Fruit fly (Drosophila melanogaster) whole organism, embryonic: ENCODE results near the gene mRpS31.
A peak's percentile ranks its signal among the peaks of the same experiment; 100 is the strongest.

Source experiments
- Ada2b ChIP-seq: fragments of 200-800 bp; sonication (Bioruptor generic); IDR thresholded peaks from 2 replicates; pipeline ENCODE4 v1.3.6; 2022; ENCODE audit warnings: missing biosample characterization, missing genetic modification characterization
- Atf6 ChIP-seq: fragments of 200-800 bp; sonication (Bioruptor generic); IDR thresholded peaks from 2 replicates; pipeline ENCODE4 v1.3.6; 2022; ENCODE audit warnings: missing biosample characterization, missing genetic modification characterization
- CG12071 ChIP-seq: fragments of 200-800 bp; sonication (Bioruptor generic); optimal IDR thresholded peaks from 3 replicates; lab custom pipeline; 2018; ENCODE audit warnings: missing biosample characterization, mild to moderate bottlenecking, missing genetic modification characterization
- CG13287 ChIP-seq: fragments of 200-800 bp; sonication (Bioruptor generic); IDR thresholded peaks from 2 replicates; pipeline ENCODE4 v1.3.6; 2022; ENCODE audit warnings: missing biosample characterization, missing genetic modification characterization; ENCODE audit not compliant: partially characterized antibody
- CG14050 ChIP-seq: fragments of 200-800 bp; sonication (Bioruptor generic); IDR thresholded peaks from 3 replicates; pipeline ENCODE4 v1.3.6; 2022; ENCODE audit warnings: missing biosample characterization, missing genetic modification characterization
- CG14441 ChIP-seq: fragments of 200-800 bp; sonication (Bioruptor generic); IDR thresholded peaks from 2 replicates; pipeline ENCODE4 v1.3.6; 2022; ENCODE audit warnings: missing biosample characterization, missing genetic modification characterization
- CG16813 ChIP-seq: fragments of 200-800 bp; sonication (Bioruptor generic); IDR thresholded peaks from 3 replicates; pipeline ENCODE4 v1.3.6; 2022; ENCODE audit warnings: missing biosample characterization, missing genetic modification characterization; ENCODE audit not compliant: partially characterized antibody
- CG16815 ChIP-seq: fragments of 200-800 bp; sonication (Bioruptor generic); optimal IDR thresholded peaks from 3 replicates; lab custom pipeline; 2017; ENCODE audit warnings: missing biosample characterization, mild to moderate bottlenecking, missing genetic modification characterization
- CG17612 ChIP-seq: fragments of 200-800 bp; sonication (Bioruptor generic); IDR thresholded peaks from 2 replicates; pipeline ENCODE4 v1.3.6; 2022; ENCODE audit warnings: missing biosample characterization, missing genetic modification characterization
- CG17802 ChIP-seq: fragments of 200-800 bp; sonication (Bioruptor generic); optimal IDR thresholded peaks from 2 replicates; lab custom pipeline; 2018; ENCODE audit warnings: missing biosample characterization, mild to moderate bottlenecking, missing genetic modification characterization, moderate library complexity
- CG2129 ChIP-seq: fragments of 200-800 bp; sonication (Bioruptor generic); IDR thresholded peaks from 2 replicates; pipeline ENCODE4 v1.3.6; 2022; ENCODE audit warnings: missing biosample characterization, missing genetic modification characterization; ENCODE audit not compliant: partially characterized antibody
- CG2678 ChIP-seq: fragments of 200-800 bp; sonication (Bioruptor generic); optimal IDR thresholded peaks from 3 replicates; lab custom pipeline; 2019; ENCODE audit warnings: missing biosample characterization, mild to moderate bottlenecking, missing genetic modification characterization, moderate library complexity
- CG31224 ChIP-seq: fragments of 200-800 bp; sonication (Bioruptor generic); IDR thresholded peaks from 2 replicates; pipeline ENCODE4 v1.3.6; 2022; ENCODE audit warnings: missing biosample characterization, missing genetic modification characterization
- CG31388 ChIP-seq: fragments of 200-800 bp; sonication (Bioruptor generic); optimal IDR thresholded peaks from 2 replicates; lab custom pipeline; 2016; ENCODE audit warnings: missing biosample characterization, missing genetic modification characterization
- CG32767 ChIP-seq: fragments of 200-800 bp; sonication (Bioruptor generic); IDR thresholded peaks from 2 replicates; pipeline ENCODE4 v1.3.6; 2022; ENCODE audit warnings: missing biosample characterization, missing genetic modification characterization
- CG33557 ChIP-seq: fragments of 200-800 bp; sonication (Bioruptor generic); optimal IDR thresholded peaks from 2 replicates; lab custom pipeline; 2019; ENCODE audit warnings: missing biosample characterization, mild to moderate bottlenecking, missing genetic modification characterization, moderate library complexity
- CG43689 ChIP-seq: fragments of 200-800 bp; sonication (Bioruptor generic); IDR thresholded peaks from 2 replicates; pipeline ENCODE4 v1.3.6; 2022; ENCODE audit warnings: missing biosample characterization, missing genetic modification characterization
- CG4424 ChIP-seq: fragments of 200-800 bp; sonication (Bioruptor generic); optimal IDR thresholded peaks from 3 replicates; lab custom pipeline; 2016; ENCODE audit warnings: missing biosample characterization, missing genetic modification characterization
- CG6175 ChIP-seq: fragments of 200-800 bp; sonication (Bioruptor generic); IDR thresholded peaks from 3 replicates; pipeline ENCODE4 v1.3.6; 2022; ENCODE audit warnings: missing biosample characterization, missing genetic modification characterization
- CG7928 ChIP-seq: fragments of 200-800 bp; sonication (Bioruptor generic); optimal IDR thresholded peaks from 2 replicates; lab custom pipeline; 2017; ENCODE audit warnings: missing biosample characterization, mild to moderate bottlenecking, missing genetic modification characterization
- CG8281 ChIP-seq: fragments of 200-800 bp; sonication (Bioruptor generic); optimal IDR thresholded peaks from 2 replicates; lab custom pipeline; 2018; ENCODE audit warnings: missing biosample characterization, mild to moderate bottlenecking, missing genetic modification characterization, moderate library complexity
- CG9215 ChIP-seq: fragments of 200-800 bp; sonication (Bioruptor generic); IDR thresholded peaks from 2 replicates; pipeline ENCODE4 v1.3.6; 2022; ENCODE audit warnings: missing biosample characterization, missing genetic modification characterization
- CoRest ChIP-seq: fragments of 200-800 bp; sonication (Bioruptor generic); optimal IDR thresholded peaks from 3 replicates; lab custom pipeline; 2018; ENCODE audit warnings: missing biosample characterization, mild to moderate bottlenecking, missing genetic modification characterization, moderate library complexity
- Dbx ChIP-seq: fragments of 200-800 bp; sonication (Bioruptor generic); IDR thresholded peaks from 3 replicates; pipeline ENCODE4 v1.3.6; 2022; ENCODE audit warnings: missing biosample characterization, missing genetic modification characterization
- Deaf1 ChIP-seq: fragments of 200-800 bp; optimal IDR thresholded peaks from 3 replicates; lab custom pipeline; 2019; ENCODE audit warnings: missing biosample characterization, mild to moderate bottlenecking, missing genetic modification characterization, moderate library complexity
- Dll ChIP-seq: fragments of 200-800 bp; sonication (Bioruptor generic); IDR thresholded peaks from 4 replicates; pipeline ENCODE4 v1.3.6; 2022; ENCODE audit warnings: missing biosample characterization, missing genetic modification characterization; ENCODE audit not compliant: partially characterized antibody
- Hey ChIP-seq: fragments of 200-800 bp; sonication (Bioruptor generic); optimal IDR thresholded peaks from 3 replicates; lab custom pipeline; 2018; ENCODE audit warnings: missing biosample characterization, mild to moderate bottlenecking, missing genetic modification characterization
- Hsf ChIP-seq: fragments of 200-800 bp; sonication (Bioruptor generic); optimal IDR thresholded peaks from 3 replicates; lab custom pipeline; 2016; ENCODE audit warnings: missing biosample characterization, missing genetic modification characterization
- Oli ChIP-seq: fragments of 200-800 bp; sonication (Bioruptor generic); optimal IDR thresholded peaks from 2 replicates; lab custom pipeline; 2018; ENCODE audit warnings: missing biosample characterization, mild to moderate bottlenecking, missing genetic modification characterization, moderate library complexity
- Sry-δ ChIP-seq: fragments of 200-800 bp; sonication (Bioruptor generic); optimal IDR thresholded peaks from 2 replicates; lab custom pipeline; 2016; ENCODE audit warnings: missing biosample characterization, missing genetic modification characterization
- Stat92E ChIP-seq, 3 experiments: fragments of >200 bp in 2 of 3; fragments of 200-800 bp in 1 of 3; sonication (Bioruptor generic) in 1 of 3; optimal IDR thresholded peaks; 2 replicates each; lab custom pipeline; 2017 to 2019; ENCODE audit warnings: missing biosample characterization in 3 of 3, missing genetic modification characterization in 3 of 3, mild to moderate bottlenecking in 1 of 3, moderate library complexity in 1 of 3
- aop ChIP-seq: fragments of 200-800 bp; sonication (Bioruptor generic); IDR thresholded peaks from 2 replicates; pipeline ENCODE4 v1.3.6; 2022; ENCODE audit warnings: missing biosample characterization, missing genetic modification characterization
- ap ChIP-seq: fragments of 200-800 bp; sonication (Bioruptor generic); IDR thresholded peaks from 2 replicates; pipeline ENCODE4 v1.3.6; 2022; ENCODE audit warnings: missing biosample characterization, missing genetic modification characterization
- ci ChIP-seq: fragments of 200-800 bp; sonication (Bioruptor generic); IDR thresholded peaks from 3 replicates; pipeline ENCODE4 v1.3.6; 2022; ENCODE audit warnings: missing biosample characterization, missing genetic modification characterization
- corto ChIP-seq: fragments of 200-800 bp; sonication (Bioruptor generic); optimal IDR thresholded peaks from 2 replicates; lab custom pipeline; 2016; ENCODE audit warnings: missing biosample characterization, mild to moderate bottlenecking, missing genetic modification characterization, moderate library complexity
- crol ChIP-seq: fragments of 200-800 bp; sonication (Bioruptor generic); IDR thresholded peaks from 2 replicates; pipeline ENCODE4 v1.3.6; 2022; ENCODE audit warnings: missing biosample characterization, missing genetic modification characterization
- da ChIP-seq: fragments of 200-800 bp; sonication (Bioruptor generic); optimal IDR thresholded peaks from 2 replicates; lab custom pipeline; 2016; ENCODE audit warnings: missing biosample characterization, missing genetic modification characterization
- dan ChIP-seq: fragments of 200-800 bp; sonication (Bioruptor generic); IDR thresholded peaks from 2 replicates; pipeline ENCODE4 v1.3.6; 2022; ENCODE audit warnings: missing biosample characterization, missing genetic modification characterization
- dysf ChIP-seq: fragments of 200-800 bp; sonication (Bioruptor generic); IDR thresholded peaks from 3 replicates; pipeline ENCODE4 v1.3.6; 2022; ENCODE audit warnings: missing biosample characterization, missing genetic modification characterization
- ems ChIP-seq: fragments of 200-800 bp; sonication (Bioruptor generic); optimal IDR thresholded peaks from 3 replicates; lab custom pipeline; 2016; ENCODE audit warnings: missing biosample characterization, missing genetic modification characterization
- gsb ChIP-seq: fragments of 200-800 bp; sonication (Bioruptor generic); IDR thresholded peaks from 2 replicates; pipeline ENCODE4 v1.3.6; 2022; ENCODE audit warnings: missing biosample characterization, missing genetic modification characterization
- ind ChIP-seq: fragments of 200-800 bp; sonication (Bioruptor generic); optimal IDR thresholded peaks from 3 replicates; lab custom pipeline; 2016; ENCODE audit warnings: missing biosample characterization, missing genetic modification characterization
- insv ChIP-seq, 2 experiments: fragments of 200-800 bp; sonication (Bioruptor generic); optimal IDR thresholded peaks; 3 replicates each; lab custom pipeline; 2016 to 2018; ENCODE audit warnings: missing biosample characterization in 2 of 2, missing genetic modification characterization in 2 of 2
- knrl ChIP-seq: fragments of 200-800 bp; sonication (Bioruptor generic); IDR thresholded peaks from 3 replicates; pipeline ENCODE4 v1.3.6; 2022; ENCODE audit warnings: missing biosample characterization, missing genetic modification characterization; ENCODE audit not compliant: partially characterized antibody
- lbe ChIP-seq: fragments of 200-800 bp; sonication (Bioruptor generic); optimal IDR thresholded peaks from 2 replicates; lab custom pipeline; 2016; ENCODE audit warnings: missing biosample characterization, mild to moderate bottlenecking, missing genetic modification characterization
- nmo ChIP-seq: fragments of 200-800 bp; sonication (Bioruptor generic); optimal IDR thresholded peaks from 2 replicates; lab custom pipeline; 2018; ENCODE audit warnings: missing biosample characterization, mild to moderate bottlenecking, missing genetic modification characterization, moderate library complexity
- rib ChIP-seq: fragments of 200-800 bp; sonication (Bioruptor generic); IDR thresholded peaks from 2 replicates; pipeline ENCODE4 v1.3.6; 2022; ENCODE audit warnings: missing biosample characterization, missing genetic modification characterization
- sima ChIP-seq: fragments of 200-800 bp; sonication (Bioruptor generic); optimal IDR thresholded peaks from 2 replicates; lab custom pipeline; 2016; ENCODE audit warnings: missing biosample characterization, missing genetic modification characterization
- vnd ChIP-seq: fragments of 200-800 bp; sonication (Bioruptor generic); IDR thresholded peaks from 3 replicates; pipeline ENCODE4 v1.3.6; 2022; ENCODE audit warnings: missing biosample characterization, missing genetic modification characterization; ENCODE audit not compliant: partially characterized antibody
- yki ChIP-seq: fragments of >200 bp; optimal IDR thresholded peaks from 3 replicates; lab custom pipeline; 2018
- zen2 ChIP-seq: fragments of 200-800 bp; sonication (Bioruptor generic); IDR thresholded peaks from 3 replicates; pipeline ENCODE4 v1.3.6; 2022; ENCODE audit warnings: missing biosample characterization, missing genetic modification characterization; ENCODE audit not compliant: partially characterized antibody

mRpS31 gene

dm6 chr3L:16045831-16046336 is 40.9 kb downstream of the mRpS31 start (continued):
- TF ChIP-seq CG17612 (GFP tag; lab: Robert Waterston, UW) (peak; percentile 36; the same call in 1 of the 2 replicates), ap (peak; percentile 88), insv (GFP tag; optimal IDR thresholded peaks at IDR 0.05; lab: Kevin White, UChicago) (peak in 1 of 2 experiments; percentile 20), CG14441 (GFP tag; lab: Robert Waterston, UW) (peak; percentile 90), CG13287 (no peak), CG32767 (GFP tag; lab: Robert Waterston, UW) (peak; percentile 90), ems (GFP tag; lab: Kevin White, UChicago) (peak; percentile 88), Oli (tag; lab: Kevin White, UChicago) (peak; percentile 93), Dbx (peak; percentile 94), CG6175 (GFP tag; lab: Robert Waterston, UW) (peak; percentile 83; the same call in 2 of the 3 replicates), CG43689 (GFP tag; lab: Robert Waterston, UW) (peak; percentile 70), ci (GFP tag; lab: Robert Waterston, UW) (peak; percentile 97), ind (GFP tag; lab: Kevin White, UChicago) (peak; percentile 89), sima (peak; percentile 64), Hsf (peak; percentile 92), vnd (GFP tag; lab: Robert Waterston, UW) (no peak), CG31224 (GFP tag; lab: Robert Waterston, UW) (peak; percentile 82), da (GFP tag; lab: Kevin White, UChicago) (peak; percentile 34), Ada2b (GFP tag; lab: Robert Waterston, UW) (peak; percentile 87), Hey (peak; percentile 63), CG31388 (GFP tag; lab: Kevin White, UChicago) (peak; percentile 52), CG7928 (GFP tag; lab: Kevin White, UChicago) (peak; percentile 61), rib (GFP tag; lab: Robert Waterston, UW) (peak; percentile 88), knrl (GFP tag; lab: Robert Waterston, UW) (no peak), Stat92E (GFP tag; optimal IDR thresholded peaks at IDR 0.05; lab: Kevin White, UChicago) (no peak), CG2129 (GFP tag; lab: Robert Waterston, UW) (no peak), corto (GFP tag; lab: Kevin White, UChicago) (peak; percentile 97), CG9215 (GFP tag; lab: Robert Waterston, UW) (peak; percentile 80), Sry-δ (peak; percentile 53), CG8281 (tag; lab: Kevin White, UChicago) (peak; percentile 80), CG16813 (no peak), CG2678 (tag; lab: Kevin White, UChicago) (peak; percentile 97), lbe (GFP tag; lab: Kevin White, UChicago) (peak; percentile 97), Deaf1 (tag; lab: Kevin White, UChicago) (no peak), CG14050 (GFP tag; lab: Robert Waterston, UW) (peak; percentile 89), nmo (peak; percentile 90), zen2 (GFP tag; lab: Robert Waterston, UW) (no peak), CG12071 (GFP tag; lab: Kevin White, UChicago) (peak; percentile 91), CG33557 (peak; percentile 93), CG4424 (peak; percentile 82), Atf6 (GFP tag; lab: Robert Waterston, UW) (peak; percentile 96), dysf (peak; percentile 95), dan (GFP tag; lab: Robert Waterston, UW) (no peak), gsb (peak; percentile 80), yki (lab: Kevin White, UChicago) (no peak), aop (peak; percentile 71), crol (peak; percentile 93), CG17802 (peak; percentile 10), CoRest (tag; lab: Kevin White, UChicago) (peak; percentile 95), CG16815 (GFP tag; lab: Kevin White, UChicago) (peak; percentile 78), Dll (GFP tag; lab: Robert Waterston, UW) (no peak)
